Worm (Caenorhabditis elegans) whole organism, late embryonic: Measurements from ENCODE around the gene F28H6.6.

Experiments
- C38D4.7 ChIP-seq: fragments of 200-800 bp; sonication (Bioruptor generic); optimal IDR thresholded peaks from 2 replicates; lab custom pipeline; 2018; ENCODE audit warnings: mild to moderate bottlenecking, missing genetic modification characterization, moderate library complexity, missing compliant biosample characterization
- ceh-24 ChIP-seq: sonication (generic microtip); optimal IDR thresholded peaks from 2 replicates; lab custom pipeline; 2016; ENCODE audit warnings: mild to moderate bottlenecking, missing genetic modification characterization, missing compliant biosample characterization
- ceh-31 ChIP-seq: sonication (generic microtip); optimal IDR thresholded peaks from 2 replicates; lab custom pipeline; 2016; ENCODE audit warnings: missing genetic modification characterization, missing compliant biosample characterization
- fkh-10 ChIP-seq: fragments of 150-350 bp; optimal IDR thresholded peaks from 2 replicates; lab custom pipeline; 2014; ENCODE audit warnings: missing biosample characterization, missing genetic modification reagents, missing genetic modification characterization
- lim-6 ChIP-seq: sonication (generic microtip); optimal IDR thresholded peaks from 2 replicates; lab custom pipeline; 2016; ENCODE audit warnings: missing genetic modification characterization, missing compliant biosample characterization
- nfya-1 ChIP-seq: sonication (generic microtip); optimal IDR thresholded peaks from 2 replicates; lab custom pipeline; 2017; ENCODE audit warnings: missing genetic modification characterization, mild to moderate bottlenecking, missing compliant biosample characterization, antibody characterized with exemption, moderate library complexity
- nhr-11 ChIP-seq: fragments of 150-350 bp; optimal IDR thresholded peaks from 2 replicates; lab custom pipeline; 2014; ENCODE audit warnings: missing biosample characterization, missing genetic modification characterization
- odd-2 ChIP-seq: sonication (generic microtip); optimal IDR thresholded peaks from 2 replicates; lab custom pipeline; 2017; ENCODE audit warnings: antibody characterized with exemption, mild to moderate bottlenecking, missing genetic modification characterization, missing compliant biosample characterization
- pag-3 ChIP-seq: sonication (generic microtip); optimal IDR thresholded peaks from 2 replicates; lab custom pipeline; 2016; ENCODE audit warnings: missing compliant biosample characterization, missing genetic modification characterization, borderline replicate concordance
- pqm-1 ChIP-seq: sonication (generic microtip); optimal IDR thresholded peaks from 2 replicates; lab custom pipeline; 2016; ENCODE audit warnings: missing genetic modification characterization, missing compliant biosample characterization
- sox-4 ChIP-seq: sonication (generic microtip); optimal IDR thresholded peaks from 2 replicates; lab custom pipeline; 2017; ENCODE audit warnings: mild to moderate bottlenecking, missing genetic modification characterization, inconsistent platforms, missing compliant biosample characterization
- unc-3 ChIP-seq, 2 experiments: fragments of 200-800 bp in 1 of 2; sonication (Bioruptor generic) in 1 of 2; sonication (generic microtip) in 1 of 2; conservative IDR thresholded peaks in 1 of 2; optimal IDR thresholded peaks in 1 of 2; 2 replicates each; pipeline versions ENCODE4 v1.3.6 to Lab custom; 2016 to 2022; ENCODE audit warnings: missing compliant biosample characterization in 2 of 2, missing genetic modification characterization in 2 of 2, missing genetic modification reagents in 1 of 2
- unc-55 ChIP-seq: sonication (generic microtip); optimal IDR thresholded peaks from 2 replicates; lab custom pipeline; 2017; ENCODE audit warnings: missing biosample characterization, missing genetic modification reagents, missing genetic modification characterization

- TF ChIP-seq unc-55 (GFP tag; lab: Kevin White, UChicago) (no peak), odd-2 (tag; lab: Kevin White, UChicago) (no peak), unc-3 (GFP tag; conservative IDR thresholded peaks at IDR 0.05; lab: Robert Waterston, UW) (no peak), unc-3 (tag; optimal IDR thresholded peaks at IDR 0.05; lab: Kevin White, UChicago) (no peak), ceh-24 (tag; lab: Kevin White, UChicago) (no peak), C38D4.7 (GFP tag; lab: Kevin White, UChicago) (no peak), sox-4 (tag; lab: Kevin White, UChicago) (no peak), pqm-1 (tag; lab: Kevin White, UChicago) (no peak), pag-3 (no peak), nfya-1 (tag; lab: Kevin White, UChicago) (no peak), lim-6 (tag; lab: Kevin White, UChicago) (no peak), ceh-31 (tag; lab: Kevin White, UChicago) (no peak), nhr-11 (tag; lab: Kevin White, UChicago) (no peak), fkh-10 (no peak)
Observed at ce11 chrX:14140040-14140439, 14.4 kb upstream of the F28H6.6 start, which contains the start of gene nkat-1.
